Fruit fly (Drosophila melanogaster): ENCODE results near the gene CG15579.

DNA sequence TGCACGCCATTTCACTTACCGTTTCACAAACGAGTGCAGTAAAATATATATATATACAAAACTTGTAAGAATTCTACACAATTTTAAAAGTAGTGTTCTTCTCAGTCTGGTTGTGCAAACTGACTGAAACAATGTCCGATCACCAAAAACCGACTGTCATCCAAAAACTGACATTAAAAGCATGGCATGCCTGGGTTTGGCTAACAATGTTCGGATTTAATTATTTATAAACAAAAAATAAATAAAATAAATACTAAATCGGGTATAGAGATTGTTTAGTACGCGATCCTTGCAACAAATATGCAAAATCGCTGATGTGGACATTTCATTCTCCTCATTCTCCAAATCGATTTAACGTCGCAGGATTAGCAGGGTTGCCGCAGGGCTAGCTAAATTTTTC lies 9.4 kb downstream of the CG15579 start, which contains the start of gene CG12692:
- TF ChIP-seq hkb (optimal IDR thresholded peaks at IDR 0.05) = no peak
- TF ChIP-seq hkb (GFP tag; IDR thresholded peaks at IDR 0.05) = no peak
- no peak for TF ChIP-seq Hey (tag; optimal IDR thresholded peaks at IDR 0.05)
- no peak for TF ChIP-seq bab2 (GFP tag; optimal IDR thresholded peaks at IDR 0.05)
- no peak for TF ChIP-seq CG6854 (GFP tag; optimal IDR thresholded peaks at IDR 0.05)
- TF ChIP-seq gcm2 (GFP tag; optimal IDR thresholded peaks at IDR 0.05) = no peak
- TF ChIP-seq CG8388 (GFP tag; optimal IDR thresholded peaks at IDR 0.05) = no peak

All from whole organism, embryonic.